Fruit fly (Drosophila melanogaster) whole organism, wandering third instar larva: ENCODE measurements around the gene Pex14.

Experiments used
- Abd-B ChIP-seq: fragments of >200 bp; optimal IDR thresholded peaks from 2 replicates; lab custom pipeline; 2017; ENCODE audit warnings: missing biosample characterization, missing genetic modification characterization
- HLH106 ChIP-seq: fragments of 200-800 bp; optimal IDR thresholded peaks from 3 replicates; lab custom pipeline; 2019; ENCODE audit warnings: missing biosample characterization, mild to moderate bottlenecking, missing genetic modification characterization, moderate library complexity
- Hnf4 ChIP-seq: fragments of 200-800 bp; sonication (Bioruptor generic); optimal IDR thresholded peaks from 2 replicates; lab custom pipeline; 2016; ENCODE audit warnings: missing biosample characterization, mild to moderate bottlenecking, missing genetic modification characterization
- Myc ChIP-seq: fragments of >200 bp; optimal IDR thresholded peaks from 2 replicates; lab custom pipeline; 2017
- N ChIP-seq: fragments of >200 bp; optimal IDR thresholded peaks from 2 replicates; lab custom pipeline; 2018; ENCODE audit warnings: missing biosample characterization, missing external identifiers, missing genetic modification characterization
- Rel ChIP-seq, 2 experiments: fragments of 200-800 bp; sonication (Bioruptor generic) in 1 of 2; optimal IDR thresholded peaks; 2 replicates in 1 of 2; 3 replicates in 1 of 2; lab custom pipeline; 2016 to 2019; ENCODE audit warnings: mild to moderate bottlenecking in 2 of 2, missing biosample characterization in 2 of 2, missing genetic modification characterization in 2 of 2, moderate library complexity in 1 of 2
- Vsx2 ChIP-seq: fragments of 200-300, 225-300 bp; sonication (Bioruptor generic); optimal IDR thresholded peaks from 2 replicates; lab custom pipeline; 2018; ENCODE audit warnings: missing biosample characterization, missing genetic modification characterization; ENCODE audit not compliant: partially characterized antibody
- fru ChIP-seq: fragments of 200-800 bp; sonication (Bioruptor generic); optimal IDR thresholded peaks from 3 replicates; lab custom pipeline; 2016; ENCODE audit warnings: missing biosample characterization, mild to moderate bottlenecking, missing genetic modification characterization
- lola ChIP-seq: fragments of >200 bp; optimal IDR thresholded peaks from 2 replicates; lab custom pipeline; 2017; ENCODE audit warnings: missing biosample characterization, missing genetic modification characterization
- pan ChIP-seq: fragments of >200 bp; optimal IDR thresholded peaks from 2 replicates; lab custom pipeline; 2017
- psq ChIP-seq: fragments of 200-800 bp; sonication (Bioruptor generic); optimal IDR thresholded peaks from 3 replicates; lab custom pipeline; 2017; ENCODE audit warnings: missing biosample characterization, mild to moderate bottlenecking, missing genetic modification characterization, moderate library complexity
- rgr ChIP-seq: fragments of 200-800 bp; sonication (Bioruptor generic); optimal IDR thresholded peaks from 3 replicates; lab custom pipeline; 2016; ENCODE audit warnings: missing biosample characterization, mild to moderate bottlenecking, missing genetic modification characterization
- sv ChIP-seq: fragments of 200-800 bp; sonication (Bioruptor generic); optimal IDR thresholded peaks from 3 replicates; lab custom pipeline; 2016; ENCODE audit warnings: missing biosample characterization, missing genetic modification characterization

- TF ChIP-seq Myc (no peak), pan (no peak), fru (GFP tag; lab: Kevin White, UChicago) (no peak), lola (GFP tag; lab: Kevin White, UChicago) (no peak), Hnf4 (no peak), psq (GFP tag; lab: Kevin White, UChicago) (no peak), N (GFP tag; lab: Kevin White, UChicago) (no peak), rgr (no peak), Rel (GFP tag; optimal IDR thresholded peaks at IDR 0.05; lab: Kevin White, UChicago) (no peak), Rel (tag; optimal IDR thresholded peaks at IDR 0.05; lab: Kevin White, UChicago) (no peak), Abd-B (GFP tag; lab: Kevin White, UChicago) (no peak), sv (no peak), HLH106 (tag; lab: Kevin White, UChicago) (no peak), Vsx2 (GFP tag; lab: Kevin White, UChicago) (no peak)
Measured at dm6 chr3L:20792693-20793092, 14.1 kb downstream of the Pex14 start, which contains the start of gene Six4.
